Fruit fly (Drosophila melanogaster) whole organism, embryonic: ENCODE data around the gene CG17996.

Experiments
- CG12219 ChIP-seq: fragments of 200-800 bp; sonication (Bioruptor generic); optimal IDR thresholded peaks from 3 replicates; lab custom pipeline; 2018; ENCODE audit warnings: missing biosample characterization, mild to moderate bottlenecking, missing genetic modification characterization
- CG12299 ChIP-seq: fragments of 200-800 bp; sonication (Bioruptor generic); optimal IDR thresholded peaks from 2 replicates; lab custom pipeline; 2018; ENCODE audit warnings: missing biosample characterization, mild to moderate bottlenecking, missing genetic modification characterization
- CG13424 ChIP-seq: fragments of 200-800 bp; sonication (Bioruptor generic); optimal IDR thresholded peaks from 2 replicates; lab custom pipeline; 2019; ENCODE audit warnings: missing biosample characterization, mild to moderate bottlenecking, missing genetic modification characterization, moderate library complexity
- CG14050 ChIP-seq: fragments of 200-800 bp; sonication (Bioruptor generic); IDR thresholded peaks from 3 replicates; pipeline ENCODE4 v1.3.6; 2022; ENCODE audit warnings: missing biosample characterization, missing genetic modification characterization
- CG14710 ChIP-seq: fragments of 200-800 bp; sonication (Bioruptor generic); optimal IDR thresholded peaks from 3 replicates; lab custom pipeline; 2019; ENCODE audit warnings: missing biosample characterization, mild to moderate bottlenecking, missing genetic modification characterization, moderate library complexity
- CG16813 ChIP-seq: fragments of 200-800 bp; sonication (Bioruptor generic); IDR thresholded peaks from 3 replicates; pipeline ENCODE4 v1.3.6; 2022; ENCODE audit warnings: missing biosample characterization, missing genetic modification characterization; ENCODE audit not compliant: partially characterized antibody
- CG2678 ChIP-seq: fragments of 200-800 bp; sonication (Bioruptor generic); optimal IDR thresholded peaks from 3 replicates; lab custom pipeline; 2019; ENCODE audit warnings: missing biosample characterization, mild to moderate bottlenecking, missing genetic modification characterization, moderate library complexity
- CG2889 ChIP-seq: fragments of 200-800 bp; sonication (Bioruptor generic); IDR thresholded peaks from 3 replicates; pipeline ENCODE4 v1.3.6; 2022; ENCODE audit warnings: missing biosample characterization, missing genetic modification characterization
- CG4360 ChIP-seq: fragments of 200-800 bp; sonication (Bioruptor generic); IDR thresholded peaks from 2 replicates; pipeline ENCODE4 v1.3.6; 2022; ENCODE audit warnings: missing biosample characterization, missing genetic modification characterization
- CG4404 ChIP-seq: fragments of 200-800 bp; sonication (Bioruptor generic); IDR thresholded peaks from 2 replicates; pipeline ENCODE4 v1.3.6; 2022; ENCODE audit warnings: missing biosample characterization, missing genetic modification characterization
- CG4424 ChIP-seq: fragments of 200-800 bp; sonication (Bioruptor generic); optimal IDR thresholded peaks from 3 replicates; lab custom pipeline; 2016; ENCODE audit warnings: missing biosample characterization, missing genetic modification characterization
- CG4730 ChIP-seq: fragments of 200-800 bp; sonication (Bioruptor generic); IDR thresholded peaks from 2 replicates; pipeline ENCODE4 v1.3.6; 2022; ENCODE audit warnings: missing biosample characterization, missing genetic modification characterization
- CG4820 ChIP-seq: fragments of 200-800 bp; sonication (Bioruptor generic); optimal IDR thresholded peaks from 3 replicates; lab custom pipeline; 2016; ENCODE audit warnings: missing biosample characterization, missing genetic modification characterization
- CG8388 ChIP-seq: fragments of 200-800 bp; sonication (Bioruptor generic); optimal IDR thresholded peaks from 2 replicates; lab custom pipeline; 2019; ENCODE audit warnings: missing biosample characterization, mild to moderate bottlenecking, missing genetic modification characterization, moderate library complexity
- CG9215 ChIP-seq: fragments of 200-800 bp; sonication (Bioruptor generic); IDR thresholded peaks from 2 replicates; pipeline ENCODE4 v1.3.6; 2022; ENCODE audit warnings: missing biosample characterization, missing genetic modification characterization
- Drgx ChIP-seq: fragments of 200-800 bp; sonication (Bioruptor generic); IDR thresholded peaks from 2 replicates; pipeline ENCODE4 v1.3.6; 2022; ENCODE audit warnings: missing biosample characterization, missing genetic modification characterization
- Eip74EF ChIP-seq, 2 experiments: fragments of 200-800 bp in 1 of 2; fragments of >200 bp in 1 of 2; sonication (Bioruptor generic) in 1 of 2; optimal IDR thresholded peaks; 2 replicates each; lab custom pipeline; 2017 to 2019; ENCODE audit warnings: missing biosample characterization in 2 of 2, missing genetic modification characterization in 2 of 2, mild to moderate bottlenecking in 1 of 2, moderate library complexity in 1 of 2
- HLH54F ChIP-seq: fragments of 200-800 bp; sonication (Bioruptor generic); optimal IDR thresholded peaks from 3 replicates; lab custom pipeline; 2016; ENCODE audit warnings: missing biosample characterization, missing genetic modification characterization
- Hey ChIP-seq: fragments of 200-800 bp; sonication (Bioruptor generic); optimal IDR thresholded peaks from 3 replicates; lab custom pipeline; 2018; ENCODE audit warnings: missing biosample characterization, mild to moderate bottlenecking, missing genetic modification characterization
- Hmr ChIP-seq: fragments of 200-800 bp; sonication (Bioruptor generic); optimal IDR thresholded peaks from 3 replicates; lab custom pipeline; 2017; ENCODE audit warnings: mild to moderate bottlenecking, missing biosample characterization, missing genetic modification reagents, missing genetic modification characterization
- Lim3 ChIP-seq: fragments of 200-800 bp; sonication (Bioruptor generic); IDR thresholded peaks from 2 replicates; pipeline ENCODE4 v1.3.6; 2022; ENCODE audit warnings: missing biosample characterization, missing genetic modification characterization
- NC2α ChIP-seq: fragments of 200-800 bp; sonication (Bioruptor generic); optimal IDR thresholded peaks from 2 replicates; lab custom pipeline; 2016; ENCODE audit warnings: missing biosample characterization, missing genetic modification characterization
- NC2β ChIP-seq: fragments of 200-800 bp; sonication (Bioruptor generic); optimal IDR thresholded peaks from 2 replicates; lab custom pipeline; 2016; ENCODE audit warnings: missing biosample characterization, missing genetic modification characterization
- Nf-YB ChIP-seq: fragments of 200-800 bp; sonication (Bioruptor generic); optimal IDR thresholded peaks from 3 replicates; lab custom pipeline; 2019; ENCODE audit warnings: missing biosample characterization, mild to moderate bottlenecking, missing genetic modification characterization, moderate library complexity
- Optix ChIP-seq: fragments of 200-800 bp; sonication (Bioruptor generic); IDR thresholded peaks from 3 replicates; pipeline ENCODE4 v1.3.6; 2022; ENCODE audit warnings: missing biosample characterization, missing genetic modification characterization
- Poxn ChIP-seq: fragments of 200-800 bp; sonication (Bioruptor generic); IDR thresholded peaks from 2 replicates; pipeline ENCODE4 v1.3.6; 2022; ENCODE audit warnings: missing biosample characterization, missing genetic modification characterization
- Sry-β ChIP-seq: fragments of 200-800 bp; sonication (Bioruptor generic); optimal IDR thresholded peaks from 2 replicates; lab custom pipeline; 2018; ENCODE audit warnings: missing biosample characterization, mild to moderate bottlenecking, missing genetic modification characterization, moderate library complexity
- Ssrp ChIP-seq: fragments of 200-800 bp; sonication (Bioruptor generic); optimal IDR thresholded peaks from 2 replicates; lab custom pipeline; 2018; ENCODE audit warnings: missing biosample characterization, mild to moderate bottlenecking, missing genetic modification characterization, moderate library complexity
- Xbp1 ChIP-seq: fragments of 200-800 bp; sonication (Bioruptor generic); optimal IDR thresholded peaks from 3 replicates; lab custom pipeline; 2016; ENCODE audit warnings: missing biosample characterization, mild to moderate bottlenecking, missing genetic modification characterization
- Xrp1 ChIP-seq: fragments of 200-800 bp; sonication (Bioruptor generic); IDR thresholded peaks from 2 replicates; pipeline ENCODE4 v1.3.6; 2022; ENCODE audit warnings: missing biosample characterization, missing genetic modification characterization
- ac ChIP-seq: fragments of 200-800 bp; sonication (Bioruptor generic); optimal IDR thresholded peaks from 3 replicates; lab custom pipeline; 2017; ENCODE audit warnings: missing biosample characterization, mild to moderate bottlenecking, missing genetic modification characterization
- br ChIP-seq: fragments of >200 bp; optimal IDR thresholded peaks from 2 replicates; lab custom pipeline; 2017
- cad ChIP-seq: fragments of >200 bp; optimal IDR thresholded peaks from 2 replicates; lab custom pipeline; 2017; ENCODE audit warnings: missing biosample characterization, missing genetic modification characterization
- croc ChIP-seq: fragments of 200-800 bp; sonication (Bioruptor generic); conservative IDR thresholded peaks from 3 replicates; pipeline ENCODE4 v1.3.6; 2022; ENCODE audit warnings: missing biosample characterization, missing genetic modification characterization
- eyg ChIP-seq: fragments of 200-800 bp; sonication (Bioruptor generic); optimal IDR thresholded peaks from 3 replicates; lab custom pipeline; 2016; ENCODE audit warnings: missing biosample characterization, missing genetic modification characterization
- gce ChIP-seq: fragments of 200-800 bp; sonication (Bioruptor generic); IDR thresholded peaks from 3 replicates; pipeline ENCODE4 v1.3.6; 2022; ENCODE audit warnings: missing biosample characterization, missing genetic modification characterization
- gro ChIP-seq: fragments of 200-800 bp; sonication (Bioruptor generic); optimal IDR thresholded peaks from 2 replicates; lab custom pipeline; 2016; ENCODE audit warnings: missing biosample characterization, missing genetic modification characterization
- her ChIP-seq: fragments of 200-800 bp; sonication (Bioruptor generic); optimal IDR thresholded peaks from 2 replicates; lab custom pipeline; 2016; ENCODE audit warnings: missing biosample characterization, missing genetic modification characterization
- inv ChIP-seq: fragments of 200-800 bp; sonication (Bioruptor generic); IDR thresholded peaks from 2 replicates; pipeline ENCODE4 v1.3.6; 2022; ENCODE audit warnings: missing biosample characterization, missing genetic modification characterization; ENCODE audit not compliant: partially characterized antibody
- jumu ChIP-seq: fragments of 200-800 bp; sonication (Bioruptor generic); optimal IDR thresholded peaks from 3 replicates; lab custom pipeline; 2016; ENCODE audit warnings: missing biosample characterization, missing genetic modification characterization
- ken ChIP-seq: fragments of 200-800 bp; sonication (Bioruptor generic); IDR thresholded peaks from 3 replicates; pipeline ENCODE4 v1.3.6; 2022; ENCODE audit warnings: missing biosample characterization, missing genetic modification characterization
- lbe ChIP-seq: fragments of 200-800 bp; sonication (Bioruptor generic); optimal IDR thresholded peaks from 2 replicates; lab custom pipeline; 2016; ENCODE audit warnings: missing biosample characterization, mild to moderate bottlenecking, missing genetic modification characterization
- lmd ChIP-seq: fragments of 200-800 bp; sonication (Bioruptor generic); IDR thresholded peaks from 2 replicates; pipeline ENCODE4 v1.3.6; 2022; ENCODE audit warnings: missing biosample characterization, missing genetic modification characterization
- mam ChIP-seq: fragments of 200-800 bp; sonication (Bioruptor generic); optimal IDR thresholded peaks from 3 replicates; lab custom pipeline; 2016; ENCODE audit warnings: missing biosample characterization, missing genetic modification characterization
- nerfin-2 ChIP-seq: fragments of 200-800 bp; sonication (Bioruptor generic); IDR thresholded peaks from 2 replicates; pipeline ENCODE4 v1.3.6; 2022; ENCODE audit warnings: missing biosample characterization, missing genetic modification characterization; ENCODE audit not compliant: partially characterized antibody
- pb ChIP-seq: fragments of 200-800 bp; sonication (Bioruptor generic); optimal IDR thresholded peaks from 3 replicates; lab custom pipeline; 2016; ENCODE audit warnings: missing biosample characterization, missing genetic modification characterization
- pita ChIP-seq: fragments of 200-800 bp; sonication (Bioruptor generic); optimal IDR thresholded peaks from 2 replicates; lab custom pipeline; 2017; ENCODE audit warnings: missing biosample characterization, mild to moderate bottlenecking, missing genetic modification characterization
- psq ChIP-seq: fragments of 200-800 bp; sonication (Bioruptor generic); optimal IDR thresholded peaks from 2 replicates; lab custom pipeline; 2017; ENCODE audit warnings: missing biosample characterization, missing genetic modification characterization
- sens ChIP-seq: fragments of 200-800 bp; sonication (Bioruptor generic); peaks from one replicate; lab custom pipeline; 2016; ENCODE audit warnings: missing biosample characterization, missing genetic modification characterization
- sens-2 ChIP-seq: fragments of 200-800 bp; sonication (Bioruptor generic); IDR thresholded peaks from 2 replicates; pipeline ENCODE4 v1.3.6; 2022; ENCODE audit warnings: missing biosample characterization, missing genetic modification characterization
- sim ChIP-seq: fragments of 200-800 bp; sonication (Bioruptor generic); IDR thresholded peaks from 2 replicates; pipeline ENCODE4 v1.3.6; 2022; ENCODE audit warnings: missing biosample characterization, missing genetic modification characterization
- wdn ChIP-seq: fragments of 200-800 bp; sonication (Bioruptor generic); IDR thresholded peaks from 2 replicates; pipeline ENCODE4 v1.3.6; 2022; ENCODE audit warnings: missing biosample characterization, missing genetic modification characterization
- zfh1 ChIP-seq: fragments of 200-800 bp; sonication (Bioruptor generic); IDR thresholded peaks from 3 replicates; pipeline ENCODE4 v1.3.6; 2022; ENCODE audit warnings: missing biosample characterization, missing genetic modification characterization

CG17996 gene

dm6 chr2L:16709693-16710092, 21.1 kb downstream of the CG17996 start (continued):
- TF ChIP-seq HLH54F (GFP tag; lab: Kevin White, UChicago) (peak; percentile 16), NC2β (GFP tag; lab: Kevin White, UChicago) (no peak), CG4424 (GFP tag; lab: Kevin White, UChicago) (no peak), ac (GFP tag; lab: Kevin White, UChicago) (no peak), Poxn (GFP tag; lab: Robert Waterston, UW) (no peak), CG16813 (GFP tag; lab: Robert Waterston, UW) (no peak), lmd (GFP tag; lab: Robert Waterston, UW) (peak; percentile 81), Eip74EF (GFP tag; optimal IDR thresholded peaks at IDR 0.05; lab: Kevin White, UChicago) (peak in 1 of 2 experiments; percentile 58), sens (GFP tag; lab: Kevin White, UChicago) (peak; percentile 85), CG12219 (GFP tag; lab: Kevin White, UChicago) (peak; percentile 67), wdn (GFP tag; lab: Robert Waterston, UW) (peak; percentile 31; the same call in 1 of the 2 replicates), ken (GFP tag; lab: Robert Waterston, UW) (peak; percentile 69; the same call in 2 of the 3 replicates), inv (GFP tag; lab: Robert Waterston, UW) (no peak), CG9215 (GFP tag; lab: Robert Waterston, UW) (no peak), sens-2 (GFP tag; lab: Robert Waterston, UW) (peak; percentile 67), Sry-β (GFP tag; lab: Kevin White, UChicago) (no peak), lbe (GFP tag; lab: Kevin White, UChicago) (no peak), cad (GFP tag; lab: Kevin White, UChicago) (no peak), eyg (GFP tag; lab: Kevin White, UChicago) (no peak), pita (no peak), zfh1 (GFP tag; lab: Robert Waterston, UW) (peak; percentile 80), Hey (no peak), CG2889 (0 out of 3 replicates have a peak, but pooled peaks have one; percentile 54), CG13424 (peak; percentile 83), Hmr (GFP tag; lab: Kevin White, UChicago) (peak; percentile 64), mam (GFP tag; lab: Kevin White, UChicago) (peak; percentile 5), NC2α (GFP tag; lab: Kevin White, UChicago) (no peak), Optix (GFP tag; lab: Robert Waterston, UW) (peak; percentile 22; the same call in 1 of the 3 replicates), CG4360 (no peak), sim (GFP tag; lab: Robert Waterston, UW) (peak; percentile 68; the same call in 1 of the 2 replicates), CG14050 (peak; percentile 70), nerfin-2 (GFP tag; lab: Robert Waterston, UW) (no peak), pb (no peak), CG4730 (GFP tag; lab: Robert Waterston, UW) (no peak), croc (GFP tag; lab: Robert Waterston, UW) (no peak), gce (GFP tag; lab: Robert Waterston, UW) (no peak), CG12299 (tag; lab: Kevin White, UChicago) (peak; percentile 10), Drgx (GFP tag; lab: Robert Waterston, UW) (no peak), Xbp1 (GFP tag; lab: Kevin White, UChicago) (peak; percentile 73), jumu (GFP tag; lab: Kevin White, UChicago) (no peak), CG4404 (GFP tag; lab: Robert Waterston, UW) (no peak), Xrp1 (GFP tag; lab: Robert Waterston, UW) (no peak), CG4820 (GFP tag; lab: Kevin White, UChicago) (peak; percentile 55), CG8388 (GFP tag; lab: Kevin White, UChicago) (peak; percentile 69), Ssrp (tag; lab: Kevin White, UChicago) (peak; percentile 72), psq (GFP tag; lab: Kevin White, UChicago) (peak; percentile 11), Lim3 (peak; percentile 30; the same call in 1 of the 2 replicates), br (lab: Kevin White, UChicago) (no peak), CG14710 (tag; lab: Kevin White, UChicago) (no peak), CG2678 (tag; lab: Kevin White, UChicago) (no peak), Nf-YB (GFP tag; lab: Kevin White, UChicago) (peak; percentile 55), gro (no peak), her (GFP tag; lab: Kevin White, UChicago) (no peak)
